Fruit fly (Drosophila melanogaster): Measurements from ENCODE around the gene CG3402.

CG3402 gene

dm6 chr3L:606490-607327 lies 46.0 kb downstream of the CG3402 start, which contains the start of gene Reg-2 (continued):
- peak; percentile 86 for TF ChIP-seq Med (GFP tag)
- TF ChIP-seq CG14014 (GFP tag; IDR thresholded peaks at IDR 0.05): no peak
- TF ChIP-seq CG8290 (GFP tag; optimal IDR thresholded peaks at IDR 0.05): no peak
- peak in 1 of 2 experiments; percentile 34 for TF ChIP-seq CG8290 (tag; optimal IDR thresholded peaks at IDR 0.05)
- TF ChIP-seq MBD-R2 (GFP tag; IDR thresholded peaks at IDR 0.05): no peak
- TF ChIP-seq CG34224 (GFP tag; IDR thresholded peaks at IDR 0.05; ENCODE audit: partially characterized antibody): no peak
- no peak for TF ChIP-seq sr (GFP tag; IDR thresholded peaks at IDR 0.05)
- no peak for TF ChIP-seq CG12236 (GFP tag; optimal IDR thresholded peaks at IDR 0.05)
- TF ChIP-seq mirr (GFP tag; optimal IDR thresholded peaks at IDR 0.05): peak; percentile 92
- no peak for TF ChIP-seq CG5953 (GFP tag; IDR thresholded peaks at IDR 0.05)
- no peak for TF ChIP-seq B-H2 (GFP tag; optimal IDR thresholded peaks at IDR 0.05)
- TF ChIP-seq Hr78 (GFP tag; optimal IDR thresholded peaks at IDR 0.05): peak in 1 of 2 experiments; percentile 62
- no peak for TF ChIP-seq CG1602 (GFP tag; optimal IDR thresholded peaks at IDR 0.05)
- peak; percentile 40 for TF ChIP-seq CoRest (tag; optimal IDR thresholded peaks at IDR 0.05)
- TF ChIP-seq ranshi (GFP tag; IDR thresholded peaks at IDR 0.05): no peak
- no peak for TF ChIP-seq rib (GFP tag; IDR thresholded peaks at IDR 0.05)
- TF ChIP-seq CG11247 (GFP tag; IDR thresholded peaks at IDR 0.05): 0 out of 2 replicates have a peak, but pooled peaks have one; percentile 5
- no peak for TF ChIP-seq CG12299 (tag; optimal IDR thresholded peaks at IDR 0.05)
- TF ChIP-seq CG1832 (GFP tag; optimal IDR thresholded peaks at IDR 0.05): no peak
- no peak for TF ChIP-seq Atf-2 (GFP tag; optimal IDR thresholded peaks at IDR 0.05)
- TF ChIP-seq CG2712 (tag; optimal IDR thresholded peaks at IDR 0.05): peak; percentile 32
- TF ChIP-seq Sox100B (GFP tag; optimal IDR thresholded peaks at IDR 0.05): no peak
- TF ChIP-seq CG18764 (GFP tag; optimal IDR thresholded peaks at IDR 0.05): no peak
- no peak for TF ChIP-seq ro (GFP tag; IDR thresholded peaks at IDR 0.05)
- no peak for TF ChIP-seq slou (GFP tag; optimal IDR thresholded peaks at IDR 0.05)
- no peak for TF ChIP-seq Spps (tag; optimal IDR thresholded peaks at IDR 0.05)
- TF ChIP-seq CG12155 (GFP tag; optimal IDR thresholded peaks at IDR 0.05): peak; percentile 28
- TF ChIP-seq Stat92E (GFP tag; optimal IDR thresholded peaks at IDR 0.05): no peak
- TF ChIP-seq her (GFP tag; optimal IDR thresholded peaks at IDR 0.05): no peak
- TF ChIP-seq Drgx (GFP tag; IDR thresholded peaks at IDR 0.05): no peak
- TF ChIP-seq h (optimal IDR thresholded peaks at IDR 0.05): no peak
- TF ChIP-seq ken (GFP tag; IDR thresholded peaks at IDR 0.05): no peak
- peak; percentile 90 for TF ChIP-seq CG10543 (GFP tag; optimal IDR thresholded peaks at IDR 0.05)
- TF ChIP-seq Sox102F (GFP tag; optimal IDR thresholded peaks at IDR 0.05): no peak
- TF ChIP-seq CG9817 (tag; optimal IDR thresholded peaks at IDR 0.05): no peak
- peak; percentile 40 for TF ChIP-seq Dek (tag; optimal IDR thresholded peaks at IDR 0.05)
- peak; percentile 53 for TF ChIP-seq BtbVII (GFP tag; optimal IDR thresholded peaks at IDR 0.05)
- TF ChIP-seq TFAM (GFP tag; optimal IDR thresholded peaks at IDR 0.05): no peak
- TF ChIP-seq grau (tag; optimal IDR thresholded peaks at IDR 0.05): peak; percentile 31
- TF ChIP-seq Hand (GFP tag; optimal IDR thresholded peaks at IDR 0.05): no peak
- no peak for TF ChIP-seq CG5180 (GFP tag; optimal IDR thresholded peaks at IDR 0.05)
- peak; percentile 19 for TF ChIP-seq BEAF-32 (GFP tag; optimal IDR thresholded peaks at IDR 0.05)
- peak; percentile 45 for TF ChIP-seq CG12391 (tag; optimal IDR thresholded peaks at IDR 0.05)
- TF ChIP-seq dmrt99B (tag; optimal IDR thresholded peaks at IDR 0.05): peak; percentile 1
- no peak for TF ChIP-seq nau (GFP tag; optimal IDR thresholded peaks at IDR 0.05)
- TF ChIP-seq CG7745 (tag; optimal IDR thresholded peaks at IDR 0.05): no peak
- TF ChIP-seq Dip3 (GFP tag; optimal IDR thresholded peaks at IDR 0.05): no peak
- TF ChIP-seq HLH54F (GFP tag; optimal IDR thresholded peaks at IDR 0.05): no peak
- TF ChIP-seq tin (GFP tag; optimal IDR thresholded peaks at IDR 0.05): no peak

All from whole organism, embryonic.